Fruit fly (Drosophila melanogaster) whole organism, pupa: Measurements from ENCODE around the gene CG10013.

ENCODE experiments used
- CG10348 ChIP-seq: fragments of 200-800 bp; sonication (Bioruptor generic); IDR thresholded peaks from 2 replicates; pipeline ENCODE4 v1.3.6; 2022; ENCODE audit warnings: missing biosample characterization, missing genetic modification characterization
- CG12605 ChIP-seq: fragments of 200-800 bp; sonication (Bioruptor generic); IDR thresholded peaks from 2 replicates; pipeline ENCODE4 v1.3.6; 2022; ENCODE audit warnings: missing biosample characterization, missing genetic modification characterization
- CG13204 ChIP-seq: fragments of 200-800 bp; sonication (Bioruptor generic); optimal IDR thresholded peaks from 2 replicates; lab custom pipeline; 2018; ENCODE audit warnings: missing biosample characterization, mild to moderate bottlenecking, missing genetic modification characterization, moderate library complexity
- CG14655 ChIP-seq: fragments of 200-800 bp; sonication (Bioruptor generic); optimal IDR thresholded peaks from 3 replicates; lab custom pipeline; 2017; ENCODE audit warnings: mild to moderate bottlenecking, missing biosample characterization, missing genetic modification reagents, missing genetic modification characterization
- CG15710 ChIP-seq: fragments of 200-800 bp; sonication (Bioruptor generic); optimal IDR thresholded peaks from 2 replicates; lab custom pipeline; 2018; ENCODE audit warnings: missing biosample characterization, mild to moderate bottlenecking, missing genetic modification characterization, moderate library complexity
- CG17806 ChIP-seq: fragments of 200-800 bp; sonication (Bioruptor generic); optimal IDR thresholded peaks from 2 replicates; lab custom pipeline; 2018; ENCODE audit warnings: missing biosample characterization, mild to moderate bottlenecking, missing genetic modification characterization, moderate library complexity
- CG32121 ChIP-seq: fragments of 200-800 bp; sonication (Bioruptor generic); IDR thresholded peaks from 2 replicates; pipeline ENCODE4 v1.3.6; 2022; ENCODE audit warnings: missing biosample characterization, missing genetic modification characterization
- CG34367 ChIP-seq: fragments of 200-800 bp; sonication (Bioruptor generic); optimal IDR thresholded peaks from 2 replicates; lab custom pipeline; 2018; ENCODE audit warnings: missing biosample characterization, mild to moderate bottlenecking, missing genetic modification characterization
- CG4496 ChIP-seq: fragments of 200-800 bp; sonication (Bioruptor generic); IDR thresholded peaks from 3 replicates; pipeline ENCODE4 v1.3.6; 2022; ENCODE audit warnings: missing biosample characterization, missing genetic modification characterization
- CG8159 ChIP-seq: fragments of 200-800 bp; sonication (Bioruptor generic); optimal IDR thresholded peaks from 3 replicates; lab custom pipeline; 2018; ENCODE audit warnings: missing biosample characterization, mild to moderate bottlenecking, missing genetic modification characterization, moderate library complexity
- CG8301 ChIP-seq: fragments of 200-800 bp; sonication (Bioruptor generic); optimal IDR thresholded peaks from 2 replicates; lab custom pipeline; 2018; ENCODE audit warnings: missing biosample characterization, mild to moderate bottlenecking, missing genetic modification characterization
- CG9948 ChIP-seq: fragments of 200-800 bp; sonication (Bioruptor generic); optimal IDR thresholded peaks from 2 replicates; lab custom pipeline; 2018; ENCODE audit warnings: missing biosample characterization, mild to moderate bottlenecking, missing genetic modification characterization, moderate library complexity
- D1 ChIP-seq: fragments of 200-800 bp; sonication (Bioruptor generic); optimal IDR thresholded peaks from 2 replicates; lab custom pipeline; 2018; ENCODE audit warnings: missing biosample characterization, mild to moderate bottlenecking, missing genetic modification characterization, moderate library complexity
- EcR ChIP-seq: fragments of 200-800 bp; sonication (Bioruptor generic); optimal IDR thresholded peaks from 3 replicates; lab custom pipeline; 2019; ENCODE audit warnings: missing biosample characterization, missing genetic modification characterization, mild to moderate bottlenecking, moderate library complexity, missing genetic modification reagents
- Ets98B ChIP-seq: fragments of 200-800 bp; sonication (Bioruptor generic); IDR thresholded peaks from 2 replicates; pipeline ENCODE4 v1.3.6; 2022; ENCODE audit warnings: missing biosample characterization, missing genetic modification characterization
- Pif1A ChIP-seq: fragments of 200-800 bp; sonication (Bioruptor generic); optimal IDR thresholded peaks from 3 replicates; lab custom pipeline; 2016; ENCODE audit warnings: missing biosample characterization, missing genetic modification characterization
- Pif1B ChIP-seq: fragments of 200-800 bp; sonication (Bioruptor generic); optimal IDR thresholded peaks from 3 replicates; lab custom pipeline; 2016; ENCODE audit warnings: missing biosample characterization, missing genetic modification characterization
- Snoo ChIP-seq: fragments of 200-800 bp; sonication (Bioruptor generic); optimal IDR thresholded peaks from 3 replicates; lab custom pipeline; 2017; ENCODE audit warnings: missing biosample characterization, mild to moderate bottlenecking, missing genetic modification characterization, inconsistent platforms
- fd96Ca ChIP-seq: fragments of 200-800 bp; sonication (Bioruptor generic); IDR thresholded peaks from 3 replicates; pipeline ENCODE4 v1.3.6; 2022; ENCODE audit warnings: missing biosample characterization, missing genetic modification characterization
- gl ChIP-seq: fragments of 200-800 bp; sonication (Bioruptor generic); optimal IDR thresholded peaks from 2 replicates; lab custom pipeline; 2018; ENCODE audit warnings: missing biosample characterization, mild to moderate bottlenecking, missing genetic modification characterization
- rn ChIP-seq: fragments of 200-800 bp; sonication (Bioruptor generic); IDR thresholded peaks from 2 replicates; pipeline ENCODE4 v1.3.6; 2022; ENCODE audit warnings: missing biosample characterization, missing genetic modification characterization

Gene CG10013

dm6 chr3R:12359837-12360236, 36.5 kb downstream of the CG10013 start, which contains the start of gene CG4115:
Gene CG4115 (plus strand): TSS chr3R:12360008.
- no peak for TF ChIP-seq CG13204 (GFP tag; lab: Kevin White, UChicago)
- peak; percentile 33; the same call in 1 of the 2 replicates for TF ChIP-seq Ets98B (GFP tag; lab: Robert Waterston, UW)

dm6 chr3R:12361962-12362497, 38.7 kb downstream of the CG10013 start:
- no peak for TF ChIP-seq Pif1B
- no peak for TF ChIP-seq Pif1A (GFP tag; lab: Kevin White, UChicago)
- no peak for TF ChIP-seq rn (GFP tag; lab: Robert Waterston, UW)
- TF ChIP-seq CG8159: no peak
- no peak for TF ChIP-seq gl (tag; lab: Kevin White, UChicago)
- no peak for TF ChIP-seq D1 (tag; lab: Kevin White, UChicago)

- TF ChIP-seq Pif1A (GFP tag; lab: Kevin White, UChicago) (no peak), D1 (tag; lab: Kevin White, UChicago) (no peak), rn (GFP tag; lab: Robert Waterston, UW) (no peak), CG9948 (tag; lab: Kevin White, UChicago) (no peak), EcR (GFP tag; lab: Kevin White, UChicago) (no peak), CG4496 (GFP tag; lab: Robert Waterston, UW) (no peak), CG17806 (tag; lab: Kevin White, UChicago) (no peak), Ets98B (GFP tag; lab: Robert Waterston, UW) (no peak), CG12605 (GFP tag; lab: Robert Waterston, UW) (no peak), CG8159 (no peak), CG14655 (GFP tag; lab: Kevin White, UChicago) (no peak), CG8301 (tag; lab: Kevin White, UChicago) (no peak), Snoo (no peak), CG32121 (no peak), fd96Ca (GFP tag; lab: Robert Waterston, UW) (no peak), CG10348 (GFP tag; lab: Robert Waterston, UW) (no peak), Pif1B (no peak)
These were observed 40.2 kb downstream of the CG10013 start for dm6 chr3R:12363544-12363943.

dm6 chr3R:12364580-12364979, 41.3 kb downstream of the CG10013 start, which contains the start of gene Tim17a1:
Gene Tim17a1 (minus strand): TSS chr3R:12364680.
- TF ChIP-seq CG14655 (GFP tag; lab: Kevin White, UChicago): no peak
- no peak for TF ChIP-seq EcR (GFP tag; lab: Kevin White, UChicago)
- TF ChIP-seq D1 (tag; lab: Kevin White, UChicago): no peak
- no peak for TF ChIP-seq CG32121
- no peak for TF ChIP-seq Pif1A (GFP tag; lab: Kevin White, UChicago)
- no peak for TF ChIP-seq CG9948 (tag; lab: Kevin White, UChicago)
- TF ChIP-seq gl (tag; lab: Kevin White, UChicago): no peak
- no peak for TF ChIP-seq CG12605 (GFP tag; lab: Robert Waterston, UW)
- TF ChIP-seq CG4496 (GFP tag; lab: Robert Waterston, UW): no peak
- TF ChIP-seq CG13204 (GFP tag; lab: Kevin White, UChicago): no peak
- no peak for TF ChIP-seq Ets98B (GFP tag; lab: Robert Waterston, UW)
- TF ChIP-seq CG34367: no peak
- no peak for TF ChIP-seq CG8159
- no peak for TF ChIP-seq CG15710 (tag; lab: Kevin White, UChicago)
- TF ChIP-seq Snoo: no peak
- no peak for TF ChIP-seq fd96Ca (GFP tag; lab: Robert Waterston, UW)
- TF ChIP-seq CG8301 (tag; lab: Kevin White, UChicago): no peak
- no peak for TF ChIP-seq Pif1B
- no peak for TF ChIP-seq CG10348 (GFP tag; lab: Robert Waterston, UW)

dm6 chr3R:12365264-12365840, 42.0 kb downstream of the CG10013 start, which contains the start of gene GstD10:
Gene GstD10 (minus strand): TSS chr3R:12365735.
- TF ChIP-seq EcR (GFP tag; lab: Kevin White, UChicago) (no peak), Pif1A (GFP tag; lab: Kevin White, UChicago) (no peak), CG12605 (GFP tag; lab: Robert Waterston, UW) (no peak), gl (tag; lab: Kevin White, UChicago) (no peak), Snoo (no peak), CG15710 (tag; lab: Kevin White, UChicago) (no peak), CG8159 (no peak)

- no peak for TF ChIP-seq Pif1B
- no peak for TF ChIP-seq Snoo
- TF ChIP-seq CG34367: no peak
- no peak for TF ChIP-seq rn (GFP tag; lab: Robert Waterston, UW)
- TF ChIP-seq CG32121: no peak
- no peak for TF ChIP-seq CG15710 (tag; lab: Kevin White, UChicago)
- TF ChIP-seq CG13204 (GFP tag; lab: Kevin White, UChicago): no peak
- no peak for TF ChIP-seq CG9948 (tag; lab: Kevin White, UChicago)
- TF ChIP-seq D1 (tag; lab: Kevin White, UChicago): no peak
- no peak for TF ChIP-seq CG8301 (tag; lab: Kevin White, UChicago)
- no peak for TF ChIP-seq CG10348 (GFP tag; lab: Robert Waterston, UW)
These were observed 42.6 kb downstream of the CG10013 start for dm6 chr3R:12365887-12366286.
